Worm (Caenorhabditis elegans): ENCODE results near the gene jhdm-1.

ce11 chrIII:6405121-6405520 is 49.2 kb upstream of the jhdm-1 start:
- TF ChIP-seq mab-5 (tag; optimal IDR thresholded peaks at IDR 0.05) = peak; percentile 37
- TF ChIP-seq gmeb-1 (tag; optimal IDR thresholded peaks at IDR 0.05) = no peak
- TF ChIP-seq ztf-11 (tag; optimal IDR thresholded peaks at IDR 0.05) = no peak
- TF ChIP-seq elt-1 (tag; optimal IDR thresholded peaks at IDR 0.05) = no peak
- no peak for TF ChIP-seq sem-4 (tag; optimal IDR thresholded peaks at IDR 0.05)
- TF ChIP-seq lsy-2 (tag; optimal IDR thresholded peaks at IDR 0.05) = peak in 1 of 2 experiments; percentile 47

All from whole organism, L2 larva.